Worm (Caenorhabditis elegans) whole organism, late embryonic: ENCODE measurements around the gene flp-24.
A peak's percentile ranks its signal among the peaks of the same experiment; 100 is the strongest.

ENCODE experiments used
- F13H6.1 ChIP-seq: sonication (generic microtip); optimal IDR thresholded peaks from 2 replicates; lab custom pipeline; 2016; ENCODE audit warnings: missing genetic modification characterization, missing compliant biosample characterization
- K09A11.1 ChIP-seq: sonication (generic microtip); optimal IDR thresholded peaks from 2 replicates; lab custom pipeline; 2017; ENCODE audit warnings: antibody characterized with exemption, mild to moderate bottlenecking, missing genetic modification characterization, missing compliant biosample characterization; ENCODE audit not compliant: insufficient read depth
- ahr-1 ChIP-seq: sonication (generic microtip); optimal IDR thresholded peaks from 2 replicates; lab custom pipeline; 2016; ENCODE audit warnings: missing genetic modification characterization, missing compliant biosample characterization
- ama-1 ChIP-seq: fragments of 150-350 bp; optimal IDR thresholded peaks from 2 replicates; lab custom pipeline; 2014
- ceh-14 ChIP-seq: sonication (generic microtip); optimal IDR thresholded peaks from 2 replicates; lab custom pipeline; 2016; ENCODE audit warnings: missing genotype, missing genetic modification characterization, missing compliant biosample characterization
- ceh-18 ChIP-seq: sonication (generic microtip); optimal IDR thresholded peaks from 2 replicates; lab custom pipeline; 2016; ENCODE audit warnings: missing genetic modification characterization, missing compliant biosample characterization
- ceh-19 ChIP-seq: fragments of 200-800 bp; sonication (Bioruptor generic); optimal IDR thresholded peaks from 2 replicates; lab custom pipeline; 2018; ENCODE audit warnings: mild to moderate bottlenecking, missing genetic modification characterization, missing compliant biosample characterization
- ceh-2 ChIP-seq: sonication (generic microtip); optimal IDR thresholded peaks from 2 replicates; lab custom pipeline; 2016; ENCODE audit warnings: missing genotype, missing genetic modification characterization, missing compliant biosample characterization
- ceh-24 ChIP-seq: sonication (generic microtip); optimal IDR thresholded peaks from 2 replicates; lab custom pipeline; 2016; ENCODE audit warnings: mild to moderate bottlenecking, missing genetic modification characterization, missing compliant biosample characterization
- ceh-31 ChIP-seq: sonication (generic microtip); optimal IDR thresholded peaks from 2 replicates; lab custom pipeline; 2016; ENCODE audit warnings: missing genetic modification characterization, missing compliant biosample characterization
- ceh-34 ChIP-seq: sonication (generic microtip); optimal IDR thresholded peaks from 2 replicates; lab custom pipeline; 2016; ENCODE audit warnings: mild to moderate bottlenecking, missing genetic modification characterization, missing compliant biosample characterization
- ceh-48 ChIP-seq: sonication (generic microtip); optimal IDR thresholded peaks from 2 replicates; lab custom pipeline; 2016; ENCODE audit warnings: missing genetic modification characterization, inconsistent platforms, missing compliant biosample characterization
- ceh-9 ChIP-seq: sonication (generic microtip); optimal IDR thresholded peaks from 2 replicates; lab custom pipeline; 2016; ENCODE audit warnings: mild to moderate bottlenecking, missing genetic modification characterization, inconsistent platforms, missing compliant biosample characterization
- elt-2 ChIP-seq: sonication (generic microtip); optimal IDR thresholded peaks from 2 replicates; lab custom pipeline; 2016; ENCODE audit warnings: missing genetic modification reagents, missing genetic modification characterization, missing compliant biosample characterization
- elt-4 ChIP-seq: sonication (generic microtip); optimal IDR thresholded peaks from 2 replicates; lab custom pipeline; 2016; ENCODE audit warnings: missing genetic modification characterization, missing compliant biosample characterization
- ets-4 ChIP-seq: sonication (generic microtip); optimal IDR thresholded peaks from 2 replicates; lab custom pipeline; 2016; ENCODE audit warnings: missing genetic modification characterization, missing compliant biosample characterization
- eyg-1 ChIP-seq: sonication (generic microtip); optimal IDR thresholded peaks from 2 replicates; lab custom pipeline; 2016; ENCODE audit warnings: missing genotype, missing genetic modification characterization, missing compliant biosample characterization
- fax-1 ChIP-seq: sonication (generic microtip); optimal IDR thresholded peaks from 2 replicates; lab custom pipeline; 2016; ENCODE audit warnings: missing genotype, missing genetic modification characterization, missing compliant biosample characterization
- fkh-10 ChIP-seq: fragments of 150-350 bp; optimal IDR thresholded peaks from 2 replicates; lab custom pipeline; 2014; ENCODE audit warnings: missing biosample characterization, missing genetic modification reagents, missing genetic modification characterization
- gmeb-2 ChIP-seq: sonication (generic microtip); optimal IDR thresholded peaks from 2 replicates; lab custom pipeline; 2016; ENCODE audit warnings: missing genetic modification characterization, inconsistent platforms, missing compliant biosample characterization
- hlh-13 ChIP-seq: fragments of 200-800 bp; sonication (Bioruptor generic); optimal IDR thresholded peaks from 2 replicates; lab custom pipeline; 2018; ENCODE audit warnings: mild to moderate bottlenecking, missing genetic modification characterization, missing compliant biosample characterization
- hlh-30 ChIP-seq: sonication (generic microtip); optimal IDR thresholded peaks from 2 replicates; lab custom pipeline; 2017; ENCODE audit warnings: antibody characterized with exemption, missing genetic modification characterization, missing compliant biosample characterization; ENCODE audit not compliant: insufficient read depth
- madf-2 ChIP-seq: sonication (generic microtip); optimal IDR thresholded peaks from 2 replicates; lab custom pipeline; 2017; ENCODE audit warnings: missing genetic modification characterization, missing compliant biosample characterization
- nhr-232 ChIP-seq: sonication (generic microtip); optimal IDR thresholded peaks from 2 replicates; lab custom pipeline; 2016; ENCODE audit warnings: missing genetic modification characterization, missing compliant biosample characterization
- npax-4 ChIP-seq: sonication (generic microtip); optimal IDR thresholded peaks from 2 replicates; lab custom pipeline; 2016; ENCODE audit warnings: missing genetic modification characterization, missing compliant biosample characterization
- pat-9 ChIP-seq: fragments of 200-800 bp; sonication (Bioruptor generic); optimal IDR thresholded peaks from 2 replicates; lab custom pipeline; 2018; ENCODE audit warnings: mild to moderate bottlenecking, missing genetic modification characterization, moderate library complexity, missing compliant biosample characterization
- pha-2 ChIP-seq: sonication (generic microtip); optimal IDR thresholded peaks from 2 replicates; lab custom pipeline; 2017; ENCODE audit warnings: mild to moderate bottlenecking, missing genetic modification characterization, missing compliant biosample characterization
- pqm-1 ChIP-seq: sonication (generic microtip); optimal IDR thresholded peaks from 2 replicates; lab custom pipeline; 2016; ENCODE audit warnings: missing genetic modification characterization, missing compliant biosample characterization
- pros-1 ChIP-seq: fragments of 150-350 bp; optimal IDR thresholded peaks from 2 replicates; lab custom pipeline; 2014; ENCODE audit warnings: missing biosample characterization, missing genetic modification reagents, missing genetic modification characterization
- ref-2 ChIP-seq: sonication (generic microtip); optimal IDR thresholded peaks from 2 replicates; lab custom pipeline; 2016; ENCODE audit warnings: missing genetic modification characterization, missing compliant biosample characterization
- rnt-1 ChIP-seq: sonication (generic microtip); optimal IDR thresholded peaks from 2 replicates; lab custom pipeline; 2016; ENCODE audit warnings: missing genetic modification characterization, missing compliant biosample characterization
- tbx-7 ChIP-seq: sonication (generic microtip); optimal IDR thresholded peaks from 2 replicates; lab custom pipeline; 2016; ENCODE audit warnings: missing genotype, missing genetic modification characterization, missing compliant biosample characterization
- unc-42 ChIP-seq: sonication (generic microtip); optimal IDR thresholded peaks from 2 replicates; lab custom pipeline; 2016; ENCODE audit warnings: missing genotype, missing genetic modification characterization, missing compliant biosample characterization
- unc-55 ChIP-seq: sonication (generic microtip); optimal IDR thresholded peaks from 2 replicates; lab custom pipeline; 2017; ENCODE audit warnings: missing biosample characterization, missing genetic modification reagents, missing genetic modification characterization
- ztf-16 ChIP-seq: sonication (generic microtip); optimal IDR thresholded peaks from 2 replicates; lab custom pipeline; 2017; ENCODE audit warnings: missing genetic modification characterization, missing compliant biosample characterization

The flp-24 gene

DNA sequence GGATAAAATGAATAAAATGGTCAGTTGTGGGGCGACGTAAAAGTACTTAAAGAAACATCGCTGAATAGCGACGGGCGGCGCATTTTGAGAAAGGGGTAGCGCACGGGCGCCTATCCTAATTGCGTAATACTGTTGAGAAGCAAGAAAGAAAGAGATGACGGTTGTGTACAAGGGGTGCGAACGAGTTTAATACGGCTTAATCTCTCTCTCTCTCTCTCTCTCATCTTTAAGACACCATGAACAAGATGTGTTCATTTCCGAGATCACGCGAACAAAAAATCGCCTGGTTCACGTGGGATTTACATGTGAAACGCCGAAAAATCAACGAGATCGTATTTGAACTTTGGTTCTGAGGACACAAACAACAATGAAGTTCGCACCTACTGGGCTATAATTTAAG lies 34.8 kb downstream of the flp-24 start:
- no peak for TF ChIP-seq ama-1
- no peak for TF ChIP-seq hlh-13 (GFP tag; lab: Kevin White, UChicago)
- TF ChIP-seq K09A11.1 = no peak

DNA sequence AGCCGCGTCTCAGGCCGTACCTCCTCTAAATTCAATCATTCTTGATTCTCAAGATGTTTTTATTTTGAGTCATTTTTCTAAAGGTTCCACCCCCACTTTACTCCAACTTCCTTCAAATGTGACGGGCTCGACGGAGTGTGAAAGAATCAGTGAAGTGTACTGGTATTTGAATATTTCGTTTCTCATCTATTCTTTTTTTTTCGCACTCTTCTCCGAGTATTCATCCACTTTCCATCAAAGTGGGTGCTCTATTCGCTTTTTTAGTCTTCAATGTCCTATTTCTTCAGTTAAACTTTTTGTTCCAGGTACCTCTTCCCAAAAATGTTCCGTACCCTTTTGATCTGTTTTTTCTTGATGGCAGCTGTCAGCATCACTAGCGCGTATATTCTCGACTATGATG lies 36.6 kb downstream of the flp-24 start, which contains the start of gene nlp-52:
TSS of gene nlp-52 (plus strand) at position 301 of the 400 bp plus-strand sequence.
- no peak for TF ChIP-seq ceh-2
- TF ChIP-seq ama-1 = no peak
- TF ChIP-seq ceh-14 (tag; lab: Kevin White, UChicago) = no peak
- no peak for TF ChIP-seq elt-4 (tag; lab: Kevin White, UChicago)

ce11 chrIII:762508-762907 lies 37.6 kb downstream of the flp-24 start:
- TF ChIP-seq hlh-13 (GFP tag; lab: Kevin White, UChicago) = no peak
- no peak for TF ChIP-seq pat-9 (tag; lab: Kevin White, UChicago)
- TF ChIP-seq ceh-24 = no peak
- no peak for TF ChIP-seq ama-1
- TF ChIP-seq ceh-48 (tag; lab: Kevin White, UChicago) = no peak
- TF ChIP-seq rnt-1 (tag; lab: Kevin White, UChicago) = no peak
- no peak for TF ChIP-seq fkh-10 (GFP tag; lab: Kevin White, UChicago)
- TF ChIP-seq pha-2 = no peak
- TF ChIP-seq ceh-19 (GFP tag; lab: Kevin White, UChicago) = no peak
- no peak for TF ChIP-seq tbx-7 (tag; lab: Kevin White, UChicago)
- TF ChIP-seq ceh-18 (tag; lab: Kevin White, UChicago) = no peak
- TF ChIP-seq, all 69 proteins: peak for 0

ce11 chrIII:764404-764803 lies 39.5 kb downstream of the flp-24 start:
- TF ChIP-seq unc-55 (GFP tag; lab: Kevin White, UChicago) (no peak), unc-42 (peak; percentile 44), ceh-14 (tag; lab: Kevin White, UChicago) (no peak), ceh-31 (peak; percentile 8), ceh-48 (tag; lab: Kevin White, UChicago) (peak; percentile 19)

ce11 chrIII:764884-765283 lies 40.0 kb downstream of the flp-24 start, which contains the start of gene ptl-1:
ptl-1 (plus strand) TSS chrIII:765184.
- TF ChIP-seq ets-4 (tag; lab: Kevin White, UChicago) = no peak
- TF ChIP-seq ref-2 (tag; lab: Kevin White, UChicago) = no peak
- no peak for TF ChIP-seq F13H6.1 (tag; lab: Kevin White, UChicago)
- no peak for TF ChIP-seq nhr-232
- TF ChIP-seq fax-1 (tag; lab: Kevin White, UChicago) = no peak
- no peak for TF ChIP-seq pqm-1 (tag; lab: Kevin White, UChicago)
- TF ChIP-seq ceh-34 (tag; lab: Kevin White, UChicago) = no peak
- TF ChIP-seq ceh-18 (tag; lab: Kevin White, UChicago) = no peak
- no peak for TF ChIP-seq hlh-30 (tag; lab: Kevin White, UChicago)

DNA sequence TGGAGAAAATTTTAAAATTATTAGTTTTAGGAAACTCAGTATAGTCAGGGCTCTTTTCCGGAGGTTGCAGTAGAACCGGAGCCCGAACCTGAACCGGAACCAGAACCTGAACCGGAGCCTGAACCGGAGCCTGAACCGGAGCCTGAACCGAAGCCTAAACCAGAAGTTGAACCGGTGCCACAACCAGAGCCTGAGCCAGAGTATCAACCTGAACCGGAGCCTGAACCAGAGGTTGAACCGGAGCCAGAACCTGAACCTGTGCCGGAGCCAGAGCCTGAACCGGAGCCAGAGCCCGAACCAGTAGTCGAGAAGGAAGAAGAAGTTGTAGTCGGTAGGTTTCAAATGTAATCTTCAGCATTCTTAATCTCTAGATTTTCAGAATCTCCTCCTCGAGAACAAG lies 43.6 kb downstream of the flp-24 start:
- TF ChIP-seq ceh-31 = no peak
- no peak for TF ChIP-seq ztf-16 (tag; lab: Kevin White, UChicago)
- no peak for TF ChIP-seq ets-4 (tag; lab: Kevin White, UChicago)
- no peak for TF ChIP-seq madf-2 (tag; lab: Kevin White, UChicago)
- TF ChIP-seq ceh-9 = no peak
- no peak for TF ChIP-seq ahr-1 (tag; lab: Kevin White, UChicago)
- TF ChIP-seq, all 69 proteins: peak for 0

DNA sequence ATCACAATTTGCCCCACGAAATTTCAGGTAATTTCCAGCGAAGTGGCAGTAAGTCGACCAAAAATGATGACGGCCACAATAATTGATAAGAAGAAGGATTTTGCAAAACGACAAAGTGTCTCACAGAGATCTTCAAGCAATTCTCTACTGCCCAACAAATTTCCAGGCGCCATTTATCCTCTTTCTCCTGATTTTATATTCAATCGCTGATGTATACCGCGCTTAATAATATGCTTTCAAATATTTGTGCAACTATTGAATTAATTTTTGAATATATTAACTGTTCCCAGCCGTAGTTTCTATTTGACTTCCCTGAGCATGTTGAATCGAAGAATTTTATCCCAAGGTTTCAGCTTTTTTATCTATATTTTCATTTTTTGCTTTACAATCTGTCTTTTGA lies 46.0 kb downstream of the flp-24 start, which contains the start of gene tpst-2:
TSS of gene tpst-2 (plus strand) at position 301 of the 400 bp plus-strand sequence.
- TF ChIP-seq elt-2 (tag; lab: Kevin White, UChicago) (no peak), pqm-1 (tag; lab: Kevin White, UChicago) (no peak), ceh-24 (no peak), ceh-34 (tag; lab: Kevin White, UChicago) (no peak), tbx-7 (tag; lab: Kevin White, UChicago) (no peak), eyg-1 (tag; lab: Kevin White, UChicago) (no peak), K09A11.1 (no peak), npax-4 (tag; lab: Kevin White, UChicago) (no peak), ahr-1 (tag; lab: Kevin White, UChicago) (no peak), pha-2 (no peak), gmeb-2 (tag; lab: Kevin White, UChicago) (no peak), pros-1 (tag; lab: Kevin White, UChicago) (no peak)
